Fruit fly (Drosophila melanogaster): ENCODE measurements around the gene CG44257.

The CG44257 gene

DNA sequence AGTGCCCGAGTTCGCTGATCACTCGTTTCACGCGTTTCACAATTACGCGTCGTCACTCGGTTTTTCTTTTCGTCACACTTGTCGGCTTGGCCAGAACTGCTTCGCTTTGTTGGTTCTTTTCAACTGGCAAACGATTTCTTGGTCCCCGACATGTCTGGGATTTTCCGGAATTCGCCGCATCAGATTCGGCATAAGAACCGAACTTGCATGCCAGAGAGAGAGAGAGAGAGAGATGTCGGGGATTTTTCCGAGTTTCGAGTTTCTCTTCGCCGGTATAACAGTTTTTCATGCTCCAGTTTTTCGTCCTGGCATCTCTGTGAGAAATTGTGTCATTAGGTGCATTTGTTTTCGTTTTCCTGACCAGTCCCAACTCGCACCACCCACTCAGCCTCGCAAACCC lies at the start of gene CG44257, which contains the start of gene beat-IIb:
CG44257 (plus strand) TSS at position 330 of the 400 bp plus-strand sequence.
beat-IIb (minus strand) TSS at position 101 of the 400 bp plus-strand sequence.
- TF ChIP-seq CG10348 (GFP tag; IDR thresholded peaks at IDR 0.05) (no peak), EcR (GFP tag; optimal IDR thresholded peaks at IDR 0.05) (no peak), CG34367 (tag; optimal IDR thresholded peaks at IDR 0.05) (no peak), Snoo (tag; optimal IDR thresholded peaks at IDR 0.05) (no peak), CG4496 (GFP tag; IDR thresholded peaks at IDR 0.05) (no peak), CG8159 (tag; optimal IDR thresholded peaks at IDR 0.05) (no peak), D1 (tag; optimal IDR thresholded peaks at IDR 0.05) (no peak), rn (GFP tag; IDR thresholded peaks at IDR 0.05) (no peak), Pif1A (GFP tag; optimal IDR thresholded peaks at IDR 0.05) (no peak), CG17806 (tag; optimal IDR thresholded peaks at IDR 0.05) (no peak), fd96Ca (GFP tag; IDR thresholded peaks at IDR 0.05) (no peak), CG14655 (GFP tag; optimal IDR thresholded peaks at IDR 0.05) (no peak), CG9948 (tag; optimal IDR thresholded peaks at IDR 0.05) (no peak), CG13204 (GFP tag; optimal IDR thresholded peaks at IDR 0.05) (no peak), Pif1B (GFP tag; optimal IDR thresholded peaks at IDR 0.05) (no peak), CG32121 (GFP tag; IDR thresholded peaks at IDR 0.05) (no peak), CG15710 (tag; optimal IDR thresholded peaks at IDR 0.05) (no peak), CG12605 (GFP tag; IDR thresholded peaks at IDR 0.05) (no peak), gl (tag; optimal IDR thresholded peaks at IDR 0.05) (no peak), Ets98B (GFP tag; IDR thresholded peaks at IDR 0.05) (no peak)

DNA sequence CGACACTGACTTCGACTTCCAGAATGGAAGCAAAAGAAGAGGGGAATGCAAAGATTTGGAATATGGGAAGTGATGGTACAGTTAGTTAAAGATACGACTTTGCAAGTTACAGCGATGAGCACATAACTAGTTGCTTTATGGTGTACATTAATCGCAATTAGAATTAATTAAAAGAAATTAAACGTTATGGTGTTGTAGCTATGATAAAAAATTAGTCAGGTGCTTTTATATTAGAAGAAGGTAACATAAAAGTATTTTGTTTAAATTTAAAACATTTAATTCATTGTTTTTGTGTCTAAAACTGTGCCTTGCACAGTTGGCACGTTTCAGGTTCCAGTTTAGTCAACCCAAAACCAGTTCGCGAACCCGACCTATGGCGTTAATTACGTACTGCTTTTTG lies 45.2 kb upstream of the CG44257 start:
- TF ChIP-seq rn (GFP tag; IDR thresholded peaks at IDR 0.05) (no peak), CG17806 (tag; optimal IDR thresholded peaks at IDR 0.05) (peak; percentile 22), CG34367 (tag; optimal IDR thresholded peaks at IDR 0.05) (no peak), Pif1A (GFP tag; optimal IDR thresholded peaks at IDR 0.05) (peak; percentile 40), CG8159 (tag; optimal IDR thresholded peaks at IDR 0.05) (peak; percentile 67), CG8301 (tag; optimal IDR thresholded peaks at IDR 0.05) (peak; percentile 43), CG14655 (GFP tag; optimal IDR thresholded peaks at IDR 0.05) (peak; percentile 57), CG10348 (GFP tag; IDR thresholded peaks at IDR 0.05) (no peak), CG13204 (GFP tag; optimal IDR thresholded peaks at IDR 0.05) (no peak), CG4496 (GFP tag; IDR thresholded peaks at IDR 0.05) (no peak), CG15710 (tag; optimal IDR thresholded peaks at IDR 0.05) (peak; percentile 42)

DNA sequence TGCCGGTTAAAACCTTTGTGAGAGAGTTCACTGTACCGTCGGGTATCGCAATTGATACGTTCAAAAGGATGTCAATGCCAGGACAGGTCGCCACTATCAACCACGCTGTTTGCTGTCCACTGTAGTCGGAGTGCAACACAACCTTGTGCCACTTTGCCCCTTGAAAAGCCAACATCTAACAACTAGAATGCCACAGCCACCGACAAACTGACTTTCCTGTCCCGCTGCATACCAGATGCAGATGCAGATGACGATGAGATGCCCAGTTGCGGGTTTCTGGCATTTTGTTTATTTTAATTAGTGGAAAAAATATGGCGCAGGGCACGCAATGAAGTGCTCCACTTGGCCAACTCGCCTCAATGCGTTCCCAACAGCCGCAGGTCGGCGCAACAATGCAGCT lies 42.1 kb upstream of the CG44257 start, which contains the start of gene CG31262:
CG31262 (minus strand) TSS at position 101 of the 400 bp plus-strand sequence.
- TF ChIP-seq CG10348 (GFP tag; IDR thresholded peaks at IDR 0.05) = no peak
- TF ChIP-seq D1 (tag; optimal IDR thresholded peaks at IDR 0.05) = no peak
- no peak for TF ChIP-seq CG13204 (GFP tag; optimal IDR thresholded peaks at IDR 0.05)
- no peak for TF ChIP-seq CG4496 (GFP tag; IDR thresholded peaks at IDR 0.05)
- TF ChIP-seq gl (tag; optimal IDR thresholded peaks at IDR 0.05) = no peak
- TF ChIP-seq CG15710 (tag; optimal IDR thresholded peaks at IDR 0.05) = no peak
- TF ChIP-seq EcR (GFP tag; optimal IDR thresholded peaks at IDR 0.05) = no peak
- no peak for TF ChIP-seq rn (GFP tag; IDR thresholded peaks at IDR 0.05)
- no peak for TF ChIP-seq fd96Ca (GFP tag; IDR thresholded peaks at IDR 0.05)
- TF ChIP-seq Pif1A (GFP tag; optimal IDR thresholded peaks at IDR 0.05) = no peak
- TF ChIP-seq CG8301 (tag; optimal IDR thresholded peaks at IDR 0.05) = no peak

DNA sequence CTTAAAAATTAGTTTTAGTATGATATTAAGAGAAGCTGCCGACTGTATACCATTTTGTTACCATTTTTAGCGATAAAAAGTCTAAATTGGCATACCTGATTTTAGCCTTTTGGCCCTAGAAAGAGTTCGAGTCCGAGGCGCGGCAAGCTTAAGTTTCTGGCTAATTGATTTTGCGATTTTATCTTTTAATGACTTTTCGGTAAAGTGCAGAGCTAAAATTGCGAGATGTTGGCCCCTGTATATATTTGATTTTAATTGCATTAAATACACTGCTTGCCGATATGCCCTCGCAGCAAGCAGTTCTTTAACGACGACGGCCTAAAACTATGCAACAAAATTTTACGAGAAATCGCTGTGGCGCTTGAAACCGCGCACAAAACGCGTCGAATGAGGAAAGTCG lies 33.5 kb upstream of the CG44257 start:
- TF ChIP-seq CG8301 (tag; optimal IDR thresholded peaks at IDR 0.05) (peak; percentile 8), CG4496 (GFP tag; IDR thresholded peaks at IDR 0.05) (peak; percentile 58; the same call in 2 of the 3 replicates), rn (GFP tag; IDR thresholded peaks at IDR 0.05) (0 out of 2 replicates have a peak, but pooled peaks have one; percentile 17), CG10348 (GFP tag; IDR thresholded peaks at IDR 0.05) (no peak), gl (tag; optimal IDR thresholded peaks at IDR 0.05) (no peak), D1 (tag; optimal IDR thresholded peaks at IDR 0.05) (peak; percentile 36), Pif1B (GFP tag; optimal IDR thresholded peaks at IDR 0.05) (no peak), CG34367 (tag; optimal IDR thresholded peaks at IDR 0.05) (no peak), Ets98B (GFP tag; IDR thresholded peaks at IDR 0.05) (0 out of 2 replicates have a peak, but pooled peaks have one; percentile 10), EcR (GFP tag; optimal IDR thresholded peaks at IDR 0.05) (no peak), CG32121 (GFP tag; IDR thresholded peaks at IDR 0.05) (no peak), CG15710 (tag; optimal IDR thresholded peaks at IDR 0.05) (no peak), CG12605 (GFP tag; IDR thresholded peaks at IDR 0.05) (no peak), CG8159 (tag; optimal IDR thresholded peaks at IDR 0.05) (no peak), fd96Ca (GFP tag; IDR thresholded peaks at IDR 0.05) (peak; percentile 52; the same call in 2 of the 3 replicates), Snoo (tag; optimal IDR thresholded peaks at IDR 0.05) (no peak), CG9948 (tag; optimal IDR thresholded peaks at IDR 0.05) (no peak), Pif1A (GFP tag; optimal IDR thresholded peaks at IDR 0.05) (peak; percentile 31), CG13204 (GFP tag; optimal IDR thresholded peaks at IDR 0.05) (no peak), CG17806 (tag; optimal IDR thresholded peaks at IDR 0.05) (peak; percentile 20), CG14655 (GFP tag; optimal IDR thresholded peaks at IDR 0.05) (no peak)

DNA sequence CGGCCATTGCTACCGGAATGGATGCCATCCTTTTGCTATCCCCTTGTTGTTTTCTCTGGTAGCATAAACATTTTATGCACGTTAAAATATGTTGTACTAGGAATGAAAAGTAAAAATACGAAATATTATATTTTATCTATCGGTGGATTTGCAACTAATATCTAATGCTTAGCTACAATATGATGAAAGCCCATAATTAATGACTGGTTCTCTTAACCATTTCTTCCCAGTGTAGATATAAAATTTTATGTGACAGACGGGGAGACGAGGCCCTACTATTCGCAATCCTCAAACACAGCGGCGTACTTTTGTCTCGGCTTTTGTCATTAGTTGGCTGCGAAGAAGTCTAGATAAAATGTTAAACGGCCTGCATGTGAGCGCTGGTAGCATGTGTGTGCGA lies 28.1 kb upstream of the CG44257 start:
- no peak for TF ChIP-seq CG17806 (tag; optimal IDR thresholded peaks at IDR 0.05)
- no peak for TF ChIP-seq CG34367 (tag; optimal IDR thresholded peaks at IDR 0.05)
- no peak for TF ChIP-seq Snoo (tag; optimal IDR thresholded peaks at IDR 0.05)
- no peak for TF ChIP-seq CG13204 (GFP tag; optimal IDR thresholded peaks at IDR 0.05)
- no peak for TF ChIP-seq CG10348 (GFP tag; IDR thresholded peaks at IDR 0.05)
- TF ChIP-seq gl (tag; optimal IDR thresholded peaks at IDR 0.05) = no peak
- no peak for TF ChIP-seq CG14655 (GFP tag; optimal IDR thresholded peaks at IDR 0.05)
- no peak for TF ChIP-seq CG15710 (tag; optimal IDR thresholded peaks at IDR 0.05)
- no peak for TF ChIP-seq CG32121 (GFP tag; IDR thresholded peaks at IDR 0.05)
- TF ChIP-seq Ets98B (GFP tag; IDR thresholded peaks at IDR 0.05) = no peak
- TF ChIP-seq D1 (tag; optimal IDR thresholded peaks at IDR 0.05) = no peak
- TF ChIP-seq EcR (GFP tag; optimal IDR thresholded peaks at IDR 0.05) = no peak
- TF ChIP-seq rn (GFP tag; IDR thresholded peaks at IDR 0.05) = no peak
- TF ChIP-seq Pif1B (GFP tag; optimal IDR thresholded peaks at IDR 0.05) = no peak

DNA sequence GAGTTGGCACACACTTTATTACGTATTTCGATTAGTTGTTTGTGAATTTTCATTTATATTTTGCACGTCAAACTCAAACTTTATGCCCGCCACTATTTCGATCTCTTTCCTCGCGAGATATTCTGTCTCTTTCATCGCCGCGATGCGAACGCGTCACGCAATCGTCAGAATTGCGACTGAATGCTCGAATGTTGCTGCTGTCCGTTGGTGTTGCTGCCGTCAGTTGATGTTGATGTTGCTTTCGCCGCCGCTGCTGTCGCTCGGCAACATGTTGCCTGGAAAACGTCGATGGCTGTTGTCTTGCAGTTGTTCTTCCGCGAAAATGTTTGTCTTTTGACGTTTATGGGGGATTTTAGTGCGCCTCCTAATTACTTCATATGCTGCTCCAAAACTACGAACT lies 17.4 kb upstream of the CG44257 start:
- no peak for TF ChIP-seq CG4496 (GFP tag; IDR thresholded peaks at IDR 0.05)
- no peak for TF ChIP-seq Pif1A (GFP tag; optimal IDR thresholded peaks at IDR 0.05)
- no peak for TF ChIP-seq CG15710 (tag; optimal IDR thresholded peaks at IDR 0.05)
- TF ChIP-seq CG34367 (tag; optimal IDR thresholded peaks at IDR 0.05) = no peak
- TF ChIP-seq CG10348 (GFP tag; IDR thresholded peaks at IDR 0.05) = no peak
- TF ChIP-seq gl (tag; optimal IDR thresholded peaks at IDR 0.05) = no peak
- no peak for TF ChIP-seq CG9948 (tag; optimal IDR thresholded peaks at IDR 0.05)
- TF ChIP-seq EcR (GFP tag; optimal IDR thresholded peaks at IDR 0.05) = no peak
- TF ChIP-seq fd96Ca (GFP tag; IDR thresholded peaks at IDR 0.05) = no peak
- TF ChIP-seq CG12605 (GFP tag; IDR thresholded peaks at IDR 0.05) = no peak
- no peak for TF ChIP-seq Ets98B (GFP tag; IDR thresholded peaks at IDR 0.05)
- no peak for TF ChIP-seq CG14655 (GFP tag; optimal IDR thresholded peaks at IDR 0.05)
- no peak for TF ChIP-seq rn (GFP tag; IDR thresholded peaks at IDR 0.05)
- no peak for TF ChIP-seq CG32121 (GFP tag; IDR thresholded peaks at IDR 0.05)
- TF ChIP-seq CG13204 (GFP tag; optimal IDR thresholded peaks at IDR 0.05) = no peak
- no peak for TF ChIP-seq CG8159 (tag; optimal IDR thresholded peaks at IDR 0.05)
- no peak for TF ChIP-seq Snoo (tag; optimal IDR thresholded peaks at IDR 0.05)
- no peak for TF ChIP-seq CG17806 (tag; optimal IDR thresholded peaks at IDR 0.05)
- no peak for TF ChIP-seq D1 (tag; optimal IDR thresholded peaks at IDR 0.05)

Data from whole organism, pupa.